Worm (Caenorhabditis elegans): ENCODE results near the gene W09D6.5.

The W09D6.5 gene

ce11 chrIII:11090870-11091386, 2.6 kb downstream of the W09D6.5 start:
- peak; percentile 37 for TF ChIP-seq nhr-25 (tag; optimal IDR thresholded peaks at IDR 0.05)
- TF ChIP-seq pqm-1 (tag; optimal IDR thresholded peaks at IDR 0.05): peak; percentile 24
- peak in 1 of 3 experiments; percentile 40 for TF ChIP-seq elt-3 (tag; optimal IDR thresholded peaks at IDR 0.05)
- no peak for TF ChIP-seq ZK546.5 (tag; optimal IDR thresholded peaks at IDR 0.05)
- no peak for TF ChIP-seq jun-1 (tag; optimal IDR thresholded peaks at IDR 0.05)
- peak; percentile 97 for TF ChIP-seq snpc-4 (tag; optimal IDR thresholded peaks at IDR 0.05)
- peak; percentile 89 for TF ChIP-seq ama-1 (optimal IDR thresholded peaks at IDR 0.05)

ce11 chrIII:11091651-11092278, 3.5 kb downstream of the W09D6.5 start:
- TF ChIP-seq nfya-1 (tag; optimal IDR thresholded peaks at IDR 0.05; ENCODE audit: insufficient read depth) (peak; percentile 12), pha-4 (tag; optimal IDR thresholded peaks at IDR 0.05) (no peak), eor-1 (tag; optimal IDR thresholded peaks at IDR 0.05) (no peak), nhr-28 (tag; optimal IDR thresholded peaks at IDR 0.05) (no peak), nhr-12 (tag; optimal IDR thresholded peaks at IDR 0.05) (no peak), elt-2 (tag; optimal IDR thresholded peaks at IDR 0.05) (peak; percentile 31), snpc-4 (tag; optimal IDR thresholded peaks at IDR 0.05) (no peak), ama-1 (optimal IDR thresholded peaks at IDR 0.05) (no peak), nhr-43 (tag; optimal IDR thresholded peaks at IDR 0.05; ENCODE audit: poor library complexity, severe bottlenecking) (peak; percentile 57), lsy-12 (tag; optimal IDR thresholded peaks at IDR 0.05) (peak; percentile 50), fkh-2 (tag; optimal IDR thresholded peaks at IDR 0.05) (no peak)

ce11 chrIII:11093489-11093888, 5.2 kb downstream of the W09D6.5 start:
- TF ChIP-seq ZK546.5 (tag; optimal IDR thresholded peaks at IDR 0.05) (no peak), sea-2 (GFP tag; optimal IDR thresholded peaks at IDR 0.05) (no peak), eor-1 (tag; optimal IDR thresholded peaks at IDR 0.05) (no peak), tbx-2 (tag; optimal IDR thresholded peaks at IDR 0.05) (no peak), fos-1 (tag; optimal IDR thresholded peaks at IDR 0.05) (no peak), hmg-11 (tag; optimal IDR thresholded peaks at IDR 0.05) (no peak), ceh-16 (tag; optimal IDR thresholded peaks at IDR 0.05) (no peak), elt-2 (tag; optimal IDR thresholded peaks at IDR 0.05) (no peak), nhr-28 (tag; optimal IDR thresholded peaks at IDR 0.05) (no peak), daf-12 (tag; optimal IDR thresholded peaks at IDR 0.05) (no peak), nhr-25 (tag; optimal IDR thresholded peaks at IDR 0.05) (no peak), nhr-23 (tag; optimal IDR thresholded peaks at IDR 0.05) (no peak), aly-2 (tag; optimal IDR thresholded peaks at IDR 0.05) (no peak), ceh-82 (tag; optimal IDR thresholded peaks at IDR 0.05) (no peak), elt-3 (tag; optimal IDR thresholded peaks at IDR 0.05) (no peak), unc-62 (GFP tag; optimal IDR thresholded peaks at IDR 0.05) (no peak), lin-15B (tag; optimal IDR thresholded peaks at IDR 0.05) (no peak), ama-1 (optimal IDR thresholded peaks at IDR 0.05) (no peak)

- TF ChIP-seq nfya-1 (tag; optimal IDR thresholded peaks at IDR 0.05; ENCODE audit: insufficient read depth) (peak; percentile 81), elt-2 (tag; optimal IDR thresholded peaks at IDR 0.05) (no peak), eor-1 (tag; optimal IDR thresholded peaks at IDR 0.05) (no peak)
Measured at ce11 chrIII:11095687-11096086, 7.4 kb downstream of the W09D6.5 start.

- TF ChIP-seq nhr-12 (tag; optimal IDR thresholded peaks at IDR 0.05): no peak
- no peak for TF ChIP-seq nfya-1 (tag; optimal IDR thresholded peaks at IDR 0.05; ENCODE audit: insufficient read depth)
- TF ChIP-seq ceh-82 (tag; optimal IDR thresholded peaks at IDR 0.05): no peak
- no peak for TF ChIP-seq nhr-28 (tag; optimal IDR thresholded peaks at IDR 0.05)
- TF ChIP-seq sea-2 (GFP tag; optimal IDR thresholded peaks at IDR 0.05): no peak
- TF ChIP-seq jun-1 (tag; optimal IDR thresholded peaks at IDR 0.05): no peak
- TF ChIP-seq lin-39 (tag; optimal IDR thresholded peaks at IDR 0.05): no peak
- no peak for TF ChIP-seq ceh-9 (tag; optimal IDR thresholded peaks at IDR 0.05)
- no peak for TF ChIP-seq lsy-12 (tag; optimal IDR thresholded peaks at IDR 0.05)
- TF ChIP-seq nhr-77 (tag; optimal IDR thresholded peaks at IDR 0.05): no peak
- no peak for TF ChIP-seq ama-1 (optimal IDR thresholded peaks at IDR 0.05)
- no peak for TF ChIP-seq fkh-2 (tag; optimal IDR thresholded peaks at IDR 0.05)
- TF ChIP-seq tbx-2 (tag; optimal IDR thresholded peaks at IDR 0.05): no peak
- no peak for TF ChIP-seq aly-2 (tag; optimal IDR thresholded peaks at IDR 0.05)
- no peak for TF ChIP-seq ceh-16 (tag; optimal IDR thresholded peaks at IDR 0.05)
- TF ChIP-seq ztf-4 (tag; optimal IDR thresholded peaks at IDR 0.05): no peak
- TF ChIP-seq R02D3.7 (tag; optimal IDR thresholded peaks at IDR 0.05): no peak
- TF ChIP-seq ceh-28 (tag; optimal IDR thresholded peaks at IDR 0.05): no peak
- no peak for TF ChIP-seq daf-12 (tag; optimal IDR thresholded peaks at IDR 0.05)
- no peak for TF ChIP-seq mdl-1 (tag; optimal IDR thresholded peaks at IDR 0.05)
Measured at ce11 chrIII:11099864-11100263, 11.6 kb downstream of the W09D6.5 start, which contains the start of gene hmt-1. hmt-1 (minus strand) TSS chrIII:11099964.

All from whole organism, L3 larva.